Fruit fly (Drosophila melanogaster) whole organism, embryonic: ENCODE data around the gene euc.

Experiments
- Atf6 ChIP-seq: fragments of 200-800 bp; sonication (Bioruptor generic); IDR thresholded peaks from 2 replicates; pipeline ENCODE4 v1.3.6; 2022; ENCODE audit warnings: missing biosample characterization, missing genetic modification characterization
- CG10431 ChIP-seq: fragments of 200-800 bp; sonication (Bioruptor generic); optimal IDR thresholded peaks from 3 replicates; lab custom pipeline; 2018; ENCODE audit warnings: missing biosample characterization, mild to moderate bottlenecking, missing genetic modification characterization
- CG11093 ChIP-seq: fragments of 200-800 bp; sonication (Bioruptor generic); IDR thresholded peaks from 3 replicates; pipeline ENCODE4 v1.3.6; 2022; ENCODE audit warnings: missing biosample characterization, missing genetic modification characterization
- CG11504 ChIP-seq: fragments of 200-800 bp; sonication (Bioruptor generic); optimal IDR thresholded peaks from 3 replicates; lab custom pipeline; 2019; ENCODE audit warnings: missing biosample characterization, mild to moderate bottlenecking, missing genetic modification characterization, moderate library complexity
- CG16779 ChIP-seq: fragments of 200-800 bp; sonication (Bioruptor generic); IDR thresholded peaks from 2 replicates; pipeline ENCODE4 v1.3.6; 2022; ENCODE audit warnings: missing biosample characterization, missing genetic modification characterization
- CG2678 ChIP-seq: fragments of 200-800 bp; sonication (Bioruptor generic); optimal IDR thresholded peaks from 3 replicates; lab custom pipeline; 2019; ENCODE audit warnings: missing biosample characterization, mild to moderate bottlenecking, missing genetic modification characterization, moderate library complexity
- CG3065 ChIP-seq: fragments of 200-800 bp; sonication (Bioruptor generic); optimal IDR thresholded peaks from 2 replicates; lab custom pipeline; 2016; ENCODE audit warnings: missing biosample characterization, missing genetic modification characterization
- CG3163 ChIP-seq: fragments of 200-800 bp; sonication (Bioruptor generic); optimal IDR thresholded peaks from 3 replicates; lab custom pipeline; 2016; ENCODE audit warnings: missing biosample characterization, missing genetic modification characterization
- CG4617 ChIP-seq: fragments of 200-800 bp; sonication (Bioruptor generic); optimal IDR thresholded peaks from 3 replicates; lab custom pipeline; 2016; ENCODE audit warnings: missing biosample characterization, missing genetic modification characterization, borderline replicate concordance
- CG4854 ChIP-seq: fragments of 200-800 bp; sonication (Bioruptor generic); optimal IDR thresholded peaks from 2 replicates; lab custom pipeline; 2016; ENCODE audit warnings: missing biosample characterization, missing genetic modification characterization, inconsistent platforms
- CG6765 ChIP-seq: fragments of 200-800 bp; sonication (Bioruptor generic); optimal IDR thresholded peaks from 3 replicates; lab custom pipeline; 2017; ENCODE audit warnings: missing biosample characterization, mild to moderate bottlenecking, missing genetic modification characterization
- CG7839 ChIP-seq: fragments of 200-800 bp; sonication (Bioruptor generic); optimal IDR thresholded peaks from 3 replicates; lab custom pipeline; 2018; ENCODE audit warnings: missing biosample characterization, mild to moderate bottlenecking, missing genetic modification characterization, moderate library complexity
- CHES-1-like ChIP-seq: fragments of 200-800 bp; sonication (Bioruptor generic); optimal IDR thresholded peaks from 2 replicates; lab custom pipeline; 2016; ENCODE audit warnings: missing biosample characterization, missing genetic modification characterization
- Camta ChIP-seq: fragments of 200-800 bp; sonication (Bioruptor generic); optimal IDR thresholded peaks from 2 replicates; lab custom pipeline; 2016; ENCODE audit warnings: missing biosample characterization, missing genetic modification characterization
- CkIIα-i1 ChIP-seq: fragments of 200-800 bp; sonication (Bioruptor generic); IDR thresholded peaks from 2 replicates; pipeline ENCODE4 v1.3.6; 2022; ENCODE audit warnings: missing biosample characterization, missing genetic modification characterization
- CoRest ChIP-seq: fragments of 200-800 bp; sonication (Bioruptor generic); optimal IDR thresholded peaks from 3 replicates; lab custom pipeline; 2018; ENCODE audit warnings: missing biosample characterization, mild to moderate bottlenecking, missing genetic modification characterization, moderate library complexity
- HLH4C ChIP-seq: fragments of 200-800 bp; sonication (Bioruptor generic); IDR thresholded peaks from 3 replicates; pipeline ENCODE4 v1.3.6; 2022; ENCODE audit warnings: missing biosample characterization, missing genetic modification characterization; ENCODE audit not compliant: partially characterized antibody
- Hey ChIP-seq: fragments of 200-800 bp; sonication (Bioruptor generic); optimal IDR thresholded peaks from 3 replicates; lab custom pipeline; 2018; ENCODE audit warnings: missing biosample characterization, mild to moderate bottlenecking, missing genetic modification characterization
- Hsf ChIP-seq: fragments of 200-800 bp; sonication (Bioruptor generic); optimal IDR thresholded peaks from 3 replicates; lab custom pipeline; 2016; ENCODE audit warnings: missing biosample characterization, missing genetic modification characterization
- Myb ChIP-seq: fragments of 200-800 bp; sonication (Bioruptor generic); optimal IDR thresholded peaks from 2 replicates; lab custom pipeline; 2016; ENCODE audit warnings: missing biosample characterization, missing genetic modification characterization
- NK7.1 ChIP-seq: fragments of 200-800 bp; sonication (Bioruptor generic); optimal IDR thresholded peaks from 3 replicates; lab custom pipeline; 2016; ENCODE audit warnings: missing biosample characterization, missing genetic modification characterization
- Usf ChIP-seq: fragments of 200-800 bp; sonication (Bioruptor generic); optimal IDR thresholded peaks from 2 replicates; lab custom pipeline; 2017; ENCODE audit warnings: missing genotype, missing biosample characterization, missing genetic modification characterization
- ase ChIP-seq: fragments of 200-800 bp; sonication (Bioruptor generic); IDR thresholded peaks from 3 replicates; pipeline ENCODE4 v1.3.6; 2022; ENCODE audit warnings: missing biosample characterization, missing genetic modification characterization
- caup ChIP-seq: fragments of 200-800 bp; sonication (Bioruptor generic); optimal IDR thresholded peaks from 3 replicates; lab custom pipeline; 2017; ENCODE audit warnings: missing biosample characterization, mild to moderate bottlenecking, missing genetic modification characterization, moderate library complexity; ENCODE audit not compliant: severe bottlenecking
- chm ChIP-seq: fragments of 200-800 bp; sonication (Bioruptor generic); IDR thresholded peaks from 2 replicates; pipeline ENCODE4 v1.3.6; 2022; ENCODE audit warnings: missing biosample characterization, missing genetic modification characterization
- croc ChIP-seq: fragments of 200-800 bp; sonication (Bioruptor generic); conservative IDR thresholded peaks from 3 replicates; pipeline ENCODE4 v1.3.6; 2022; ENCODE audit warnings: missing biosample characterization, missing genetic modification characterization
- cwo ChIP-seq: fragments of 200-800 bp; sonication (Bioruptor generic); optimal IDR thresholded peaks from 3 replicates; lab custom pipeline; 2017; ENCODE audit warnings: missing biosample characterization, missing genetic modification characterization, mild to moderate bottlenecking, moderate library complexity, missing genetic modification reagents
- da ChIP-seq: fragments of 200-800 bp; sonication (Bioruptor generic); optimal IDR thresholded peaks from 2 replicates; lab custom pipeline; 2016; ENCODE audit warnings: missing biosample characterization, missing genetic modification characterization
- dimm ChIP-seq: fragments of 200-800 bp; sonication (Bioruptor generic); IDR thresholded peaks from 2 replicates; pipeline ENCODE4 v1.3.6; 2022; ENCODE audit warnings: missing biosample characterization, missing genetic modification characterization
- dm ChIP-seq: fragments of 200-800 bp; sonication (Bioruptor generic); optimal IDR thresholded peaks from 3 replicates; lab custom pipeline; 2016; ENCODE audit warnings: missing biosample characterization, missing genetic modification characterization
- dmrt99B ChIP-seq: fragments of 200-800 bp; sonication (Bioruptor generic); optimal IDR thresholded peaks from 2 replicates; lab custom pipeline; 2018; ENCODE audit warnings: missing biosample characterization, mild to moderate bottlenecking, missing genetic modification characterization, moderate library complexity
- exex ChIP-seq: fragments of 200-800 bp; sonication (Bioruptor generic); optimal IDR thresholded peaks from 4 replicates; lab custom pipeline; 2018; ENCODE audit warnings: missing biosample characterization, mild to moderate bottlenecking, missing genetic modification characterization, moderate library complexity
- gce ChIP-seq: fragments of 200-800 bp; sonication (Bioruptor generic); IDR thresholded peaks from 3 replicates; pipeline ENCODE4 v1.3.6; 2022; ENCODE audit warnings: missing biosample characterization, missing genetic modification characterization
- grau ChIP-seq: fragments of 200-800 bp; optimal IDR thresholded peaks from 3 replicates; lab custom pipeline; 2019; ENCODE audit warnings: missing biosample characterization, mild to moderate bottlenecking, missing genetic modification characterization, moderate library complexity
- klu ChIP-seq: fragments of 200-800 bp; sonication (Bioruptor generic); IDR thresholded peaks from 2 replicates; pipeline ENCODE4 v1.3.6; 2022; ENCODE audit warnings: missing biosample characterization, missing genetic modification characterization
- lbe ChIP-seq: fragments of 200-800 bp; sonication (Bioruptor generic); optimal IDR thresholded peaks from 2 replicates; lab custom pipeline; 2016; ENCODE audit warnings: missing biosample characterization, mild to moderate bottlenecking, missing genetic modification characterization
- lola ChIP-seq, 3 experiments: fragments of >200 bp in 2 of 3; fragments of 200-800 bp in 1 of 3; sonication (Bioruptor generic) in 1 of 3; optimal IDR thresholded peaks; 2 replicates each; lab custom pipeline; 2017 to 2019; ENCODE audit warnings: missing biosample characterization in 3 of 3, missing genetic modification characterization in 3 of 3, mild to moderate bottlenecking in 1 of 3, moderate library complexity in 1 of 3
- mam ChIP-seq: fragments of 200-800 bp; sonication (Bioruptor generic); optimal IDR thresholded peaks from 3 replicates; lab custom pipeline; 2016; ENCODE audit warnings: missing biosample characterization, missing genetic modification characterization
- pan ChIP-seq, 4 experiments: fragments of >200 bp in 3 of 4; fragments of 200-800 bp in 1 of 4; sonication (Bioruptor generic) in 1 of 4; optimal IDR thresholded peaks in 3 of 4; IDR thresholded peaks in 1 of 4; 2 replicates each; pipeline versions ENCODE4 v1.3.6 to Lab custom; 2017 to 2022; ENCODE audit warnings: missing biosample characterization in 2 of 4, missing genetic modification characterization in 2 of 4, mixed read lengths in 1 of 4
- sc ChIP-seq, 3 experiments: fragments of >200 bp in 2 of 3; fragments of 200-800 bp in 1 of 3; sonication (Bioruptor generic) in 1 of 3; optimal IDR thresholded peaks; 2 replicates in 2 of 3; 3 replicates in 1 of 3; lab custom pipeline; 2017; ENCODE audit warnings: mild to moderate bottlenecking in 1 of 3, missing biosample characterization in 1 of 3, missing genetic modification characterization in 1 of 3, missing genetic modification reagents in 1 of 3
- seq ChIP-seq: fragments of 200-800 bp; sonication (Bioruptor generic); IDR thresholded peaks from 2 replicates; pipeline ENCODE4 v1.3.6; 2022; ENCODE audit warnings: missing biosample characterization, missing genetic modification characterization
- slp2 ChIP-seq: fragments of 200-800 bp; sonication (Bioruptor generic); optimal IDR thresholded peaks from 2 replicates; lab custom pipeline; 2016; ENCODE audit warnings: missing biosample characterization, missing genetic modification characterization
- sna ChIP-seq: fragments of 200-800 bp; sonication (Bioruptor generic); IDR thresholded peaks from 2 replicates; pipeline ENCODE4 v1.3.6; 2022; ENCODE audit warnings: missing biosample characterization, missing genetic modification characterization; ENCODE audit not compliant: partially characterized antibody
- tin ChIP-seq: fragments of 200-800 bp; sonication (Bioruptor generic); optimal IDR thresholded peaks from 3 replicates; lab custom pipeline; 2016; ENCODE audit warnings: missing biosample characterization, missing genetic modification characterization
- tup ChIP-seq: fragments of 200-800 bp; sonication (Bioruptor generic); optimal IDR thresholded peaks from 2 replicates; lab custom pipeline; 2016; ENCODE audit warnings: missing biosample characterization, mild to moderate bottlenecking, missing genetic modification characterization, moderate library complexity
- vnd ChIP-seq: fragments of 200-800 bp; sonication (Bioruptor generic); IDR thresholded peaks from 3 replicates; pipeline ENCODE4 v1.3.6; 2022; ENCODE audit warnings: missing biosample characterization, missing genetic modification characterization; ENCODE audit not compliant: partially characterized antibody
- wek ChIP-seq: fragments of 200-800 bp; sonication (Bioruptor generic); optimal IDR thresholded peaks from 3 replicates; lab custom pipeline; 2018; ENCODE audit warnings: missing biosample characterization, mild to moderate bottlenecking, missing genetic modification characterization, moderate library complexity
- zf30C ChIP-seq: fragments of 200-800 bp; sonication (Bioruptor generic); optimal IDR thresholded peaks from 3 replicates; lab custom pipeline; 2018; ENCODE audit warnings: missing biosample characterization, mild to moderate bottlenecking, missing genetic modification characterization

Gene euc

dm6 chr3R:18985114-18985785 lies 6.6 kb upstream of the euc start (continued):
- TF ChIP-seq CG4854 (GFP tag; lab: Kevin White, UChicago) = no peak
- TF ChIP-seq tup = no peak
- TF ChIP-seq seq (GFP tag; lab: Robert Waterston, UW) = no peak
- TF ChIP-seq Camta (GFP tag; lab: Kevin White, UChicago) = no peak
- TF ChIP-seq dmrt99B (tag; lab: Kevin White, UChicago) = peak; percentile 54
- TF ChIP-seq zf30C (GFP tag; lab: Kevin White, UChicago) = no peak
- TF ChIP-seq lola (GFP tag; optimal IDR thresholded peaks at IDR 0.05; lab: Kevin White, UChicago) = no peak
- no peak for TF ChIP-seq da (GFP tag; lab: Kevin White, UChicago)
- no peak for TF ChIP-seq CkIIα-i1
- no peak for TF ChIP-seq mam (GFP tag; lab: Kevin White, UChicago)
- no peak for TF ChIP-seq sna (GFP tag; lab: Robert Waterston, UW)
- 0 out of 3 replicates have a peak, but pooled peaks have one; percentile 31 for TF ChIP-seq vnd (GFP tag; lab: Robert Waterston, UW)
- TF ChIP-seq NK7.1 (GFP tag; lab: Kevin White, UChicago) = no peak
- no peak for TF ChIP-seq Myb (GFP tag; lab: Kevin White, UChicago)
- peak; percentile 46 for TF ChIP-seq lbe (GFP tag; lab: Kevin White, UChicago)
- no peak for TF ChIP-seq CG4617 (GFP tag; lab: Kevin White, UChicago)
- TF ChIP-seq croc (GFP tag; lab: Robert Waterston, UW) = no peak
- TF ChIP-seq dimm (GFP tag; lab: Robert Waterston, UW) = no peak
- TF ChIP-seq CG11093 (GFP tag; lab: Robert Waterston, UW) = no peak
- no peak for TF ChIP-seq CG10431 (GFP tag; lab: Kevin White, UChicago)
- TF ChIP-seq CG7839 (tag; lab: Kevin White, UChicago) = peak; percentile 53
- peak; percentile 37 for TF ChIP-seq Usf (GFP tag; lab: Kevin White, UChicago)
- TF ChIP-seq dm (GFP tag; lab: Kevin White, UChicago) = no peak
- no peak for TF ChIP-seq sc (optimal IDR thresholded peaks at IDR 0.05; lab: Kevin White, UChicago)
- TF ChIP-seq sc (GFP tag; optimal IDR thresholded peaks at IDR 0.05; lab: Kevin White, UChicago) = no peak
- TF ChIP-seq CoRest = peak; percentile 54
- TF ChIP-seq CG11504 = peak; percentile 62
- TF ChIP-seq tin (GFP tag; lab: Kevin White, UChicago) = no peak
- TF ChIP-seq cwo = peak; percentile 88
- no peak for TF ChIP-seq ase (GFP tag; lab: Robert Waterston, UW)
- no peak for TF ChIP-seq HLH4C (GFP tag; lab: Robert Waterston, UW)
- TF ChIP-seq grau = peak; percentile 65
- TF ChIP-seq caup (GFP tag; lab: Kevin White, UChicago) = peak; percentile 34
- TF ChIP-seq CG6765 = peak; percentile 42
- no peak for TF ChIP-seq gce (GFP tag; lab: Robert Waterston, UW)
- TF ChIP-seq chm (GFP tag; lab: Robert Waterston, UW) = no peak
- TF ChIP-seq CG3163 (GFP tag; lab: Kevin White, UChicago) = no peak
- TF ChIP-seq exex (tag; lab: Kevin White, UChicago) = peak; percentile 3
- peak; percentile 24 for TF ChIP-seq Hsf (GFP tag; lab: Kevin White, UChicago)
- peak; percentile 78 for TF ChIP-seq CG2678 (tag; lab: Kevin White, UChicago)
- TF ChIP-seq slp2 (GFP tag; lab: Kevin White, UChicago) = no peak
- no peak for TF ChIP-seq wek
- TF ChIP-seq CG3065 (GFP tag; lab: Kevin White, UChicago) = no peak
- no peak for TF ChIP-seq pan (optimal IDR thresholded peaks at IDR 0.05; lab: Kevin White, UChicago)
- peak in 1 of 2 experiments; percentile 26 for TF ChIP-seq pan (GFP tag; optimal IDR thresholded peaks at IDR 0.05 in 1 of 2, IDR thresholded peaks at IDR 0.05 in 1 of 2)
- TF ChIP-seq CHES-1-like = no peak
- TF ChIP-seq klu (GFP tag; lab: Robert Waterston, UW) = peak; percentile 45; the same call in 1 of the 2 replicates
- peak; percentile 28 for TF ChIP-seq Hey (tag; lab: Kevin White, UChicago)
- TF ChIP-seq Atf6 = 0 out of 2 replicates have a peak, but pooled peaks have one; percentile 28
- TF ChIP-seq CG16779 (GFP tag; lab: Robert Waterston, UW) = no peak
